Fruit fly (Drosophila melanogaster) whole organism, embryonic: ENCODE results near the gene ps.

ENCODE experiments used
- Awh ChIP-seq: fragments of 200-800 bp; sonication (Bioruptor generic); IDR thresholded peaks from 2 replicates; pipeline ENCODE4, ENCODE4 v1.3.6; 2022; ENCODE audit warnings: missing biosample characterization, missing genetic modification characterization
- Bdp1 ChIP-seq: fragments of 200-800 bp; sonication (Bioruptor generic); optimal IDR thresholded peaks from 3 replicates; lab custom pipeline; 2016; ENCODE audit warnings: missing biosample characterization, missing genetic modification characterization
- BtbVII ChIP-seq: fragments of 200-800 bp; sonication (Bioruptor generic); optimal IDR thresholded peaks from 3 replicates; lab custom pipeline; 2017; ENCODE audit warnings: missing biosample characterization, mild to moderate bottlenecking, missing genetic modification characterization
- C15 ChIP-seq: fragments of 200-800 bp; sonication (Bioruptor generic); IDR thresholded peaks from 3 replicates; pipeline ENCODE4 v1.3.6; 2022; ENCODE audit warnings: missing biosample characterization, missing genetic modification characterization
- CG10654 ChIP-seq: fragments of 200-800 bp; sonication (Bioruptor generic); optimal IDR thresholded peaks from 2 replicates; lab custom pipeline; 2016; ENCODE audit warnings: missing biosample characterization, missing genetic modification characterization
- CG13296 ChIP-seq: fragments of 200-800 bp; sonication (Bioruptor generic); optimal IDR thresholded peaks from 3 replicates; lab custom pipeline; 2018; ENCODE audit warnings: missing biosample characterization, mild to moderate bottlenecking, missing genetic modification characterization
- CG15514 ChIP-seq: fragments of 200-800 bp; sonication (Bioruptor generic); optimal IDR thresholded peaks from 3 replicates; lab custom pipeline; 2017; ENCODE audit warnings: missing biosample characterization, missing genetic modification characterization, mild to moderate bottlenecking, moderate library complexity, missing genetic modification reagents
- CG16779 ChIP-seq: fragments of 200-800 bp; sonication (Bioruptor generic); IDR thresholded peaks from 2 replicates; pipeline ENCODE4 v1.3.6; 2022; ENCODE audit warnings: missing biosample characterization, missing genetic modification characterization
- CG17328 ChIP-seq: fragments of 200-800 bp; sonication (Bioruptor generic); IDR thresholded peaks from 2 replicates; pipeline ENCODE4 v1.3.6; 2022; ENCODE audit warnings: missing biosample characterization, missing genetic modification characterization
- CG1792 ChIP-seq: fragments of 200-800 bp; sonication (Bioruptor generic); optimal IDR thresholded peaks from 2 replicates; lab custom pipeline; 2016; ENCODE audit warnings: missing biosample characterization, missing genetic modification characterization
- CG2120 ChIP-seq: fragments of 200-800 bp; sonication (Bioruptor generic); optimal IDR thresholded peaks from 3 replicates; lab custom pipeline; 2016; ENCODE audit warnings: missing biosample characterization, missing genetic modification characterization
- CG2199 ChIP-seq: fragments of 200-800 bp; sonication (Bioruptor generic); IDR thresholded peaks from 3 replicates; pipeline ENCODE4 v1.3.6; 2022; ENCODE audit warnings: missing biosample characterization, missing genetic modification characterization
- CG31224 ChIP-seq: fragments of 200-800 bp; sonication (Bioruptor generic); IDR thresholded peaks from 2 replicates; pipeline ENCODE4 v1.3.6; 2022; ENCODE audit warnings: missing biosample characterization, missing genetic modification characterization
- CG4617 ChIP-seq: fragments of 200-800 bp; sonication (Bioruptor generic); optimal IDR thresholded peaks from 3 replicates; lab custom pipeline; 2016; ENCODE audit warnings: missing biosample characterization, missing genetic modification characterization, borderline replicate concordance
- CG6175 ChIP-seq: fragments of 200-800 bp; sonication (Bioruptor generic); IDR thresholded peaks from 3 replicates; pipeline ENCODE4 v1.3.6; 2022; ENCODE audit warnings: missing biosample characterization, missing genetic modification characterization
- CG7357 ChIP-seq: fragments of 200-800 bp; sonication (Bioruptor generic); IDR thresholded peaks from 3 replicates; pipeline ENCODE4 v1.3.6; 2022; ENCODE audit warnings: missing biosample characterization, missing genetic modification characterization
- CG7745 ChIP-seq: fragments of 200-800 bp; sonication (Bioruptor generic); optimal IDR thresholded peaks from 2 replicates; lab custom pipeline; 2018; ENCODE audit warnings: missing biosample characterization, mild to moderate bottlenecking, missing genetic modification characterization, moderate library complexity
- CG7786 ChIP-seq: fragments of 200-800 bp; sonication (Bioruptor generic); optimal IDR thresholded peaks from 2 replicates; lab custom pipeline; 2016; ENCODE audit warnings: missing biosample characterization, missing genetic modification characterization
- CG8089 ChIP-seq: fragments of 200-800 bp; sonication (Bioruptor generic); optimal IDR thresholded peaks from 3 replicates; lab custom pipeline; 2016; ENCODE audit warnings: missing biosample characterization, missing genetic modification characterization
- CG8478 ChIP-seq: fragments of >200 bp; optimal IDR thresholded peaks from 2 replicates; lab custom pipeline; 2018
- CG9817 ChIP-seq: fragments of 200-800 bp; sonication (Bioruptor generic); optimal IDR thresholded peaks from 2 replicates; lab custom pipeline; 2018; ENCODE audit warnings: missing biosample characterization, mild to moderate bottlenecking, missing genetic modification characterization, moderate library complexity
- CHES-1-like ChIP-seq: fragments of 200-800 bp; sonication (Bioruptor generic); optimal IDR thresholded peaks from 2 replicates; lab custom pipeline; 2016; ENCODE audit warnings: missing biosample characterization, missing genetic modification characterization
- Dad ChIP-seq: fragments of 200-800 bp; sonication (Bioruptor generic); optimal IDR thresholded peaks from 3 replicates; lab custom pipeline; 2016; ENCODE audit warnings: missing biosample characterization, missing genetic modification characterization
- Deaf1 ChIP-seq: fragments of 200-800 bp; optimal IDR thresholded peaks from 3 replicates; lab custom pipeline; 2019; ENCODE audit warnings: missing biosample characterization, mild to moderate bottlenecking, missing genetic modification characterization, moderate library complexity
- Dek ChIP-seq: fragments of 200-800 bp; sonication (Bioruptor generic); optimal IDR thresholded peaks from 3 replicates; lab custom pipeline; 2019; ENCODE audit warnings: missing biosample characterization, mild to moderate bottlenecking, missing genetic modification characterization, moderate library complexity
- Dip2 ChIP-seq: fragments of 200-800 bp; sonication (Bioruptor generic); IDR thresholded peaks from 2 replicates; pipeline ENCODE4 v1.3.6; 2022; ENCODE audit warnings: missing biosample characterization, missing genetic modification characterization
- Dp ChIP-seq: fragments of 200-800 bp; sonication (Bioruptor generic); optimal IDR thresholded peaks from 2 replicates; lab custom pipeline; 2018; ENCODE audit warnings: missing biosample characterization, mild to moderate bottlenecking, missing genetic modification characterization, moderate library complexity
- E2f2 ChIP-seq: fragments of 200-800 bp; sonication (Bioruptor generic); IDR thresholded peaks from 2 replicates; pipeline ENCODE4 v1.3.6; 2022; ENCODE audit warnings: missing biosample characterization, missing genetic modification characterization
- Gsc ChIP-seq: fragments of 200-800 bp; sonication (Bioruptor generic); IDR thresholded peaks from 2 replicates; pipeline ENCODE4 v1.3.6; 2022; ENCODE audit warnings: missing biosample characterization, missing genetic modification characterization
- HLH4C ChIP-seq: fragments of 200-800 bp; sonication (Bioruptor generic); IDR thresholded peaks from 3 replicates; pipeline ENCODE4 v1.3.6; 2022; ENCODE audit warnings: missing biosample characterization, missing genetic modification characterization; ENCODE audit not compliant: partially characterized antibody
- Rx ChIP-seq: fragments of 200-800 bp; sonication (Bioruptor generic); IDR thresholded peaks from 2 replicates; pipeline ENCODE4 v1.3.6; 2022; ENCODE audit warnings: missing biosample characterization, missing genetic modification characterization
- Vsx1 ChIP-seq: fragments of 200-800 bp; sonication (Bioruptor generic); optimal IDR thresholded peaks from 2 replicates; lab custom pipeline; 2017; ENCODE audit warnings: missing biosample characterization, mild to moderate bottlenecking, missing genetic modification characterization, missing genetic modification reagents
- Xbp1 ChIP-seq: fragments of 200-800 bp; sonication (Bioruptor generic); optimal IDR thresholded peaks from 3 replicates; lab custom pipeline; 2016; ENCODE audit warnings: missing biosample characterization, mild to moderate bottlenecking, missing genetic modification characterization
- chm ChIP-seq: fragments of 200-800 bp; sonication (Bioruptor generic); IDR thresholded peaks from 2 replicates; pipeline ENCODE4 v1.3.6; 2022; ENCODE audit warnings: missing biosample characterization, missing genetic modification characterization
- crc ChIP-seq: fragments of 200-800 bp; sonication (Bioruptor generic); optimal IDR thresholded peaks from 2 replicates; lab custom pipeline; 2016; ENCODE audit warnings: missing biosample characterization, missing genetic modification characterization
- cwo ChIP-seq: fragments of 200-800 bp; sonication (Bioruptor generic); optimal IDR thresholded peaks from 3 replicates; lab custom pipeline; 2017; ENCODE audit warnings: missing biosample characterization, missing genetic modification characterization, mild to moderate bottlenecking, moderate library complexity, missing genetic modification reagents
- da ChIP-seq: fragments of 200-800 bp; sonication (Bioruptor generic); optimal IDR thresholded peaks from 2 replicates; lab custom pipeline; 2016; ENCODE audit warnings: missing biosample characterization, missing genetic modification characterization
- dm ChIP-seq: fragments of 200-800 bp; sonication (Bioruptor generic); optimal IDR thresholded peaks from 3 replicates; lab custom pipeline; 2016; ENCODE audit warnings: missing biosample characterization, missing genetic modification characterization
- maf-S ChIP-seq: fragments of 200-800 bp; sonication (Bioruptor generic); optimal IDR thresholded peaks from 2 replicates; lab custom pipeline; 2016; ENCODE audit warnings: missing biosample characterization, missing genetic modification characterization
- mirr ChIP-seq: fragments of 200-800 bp; sonication (Bioruptor generic); optimal IDR thresholded peaks from 3 replicates; lab custom pipeline; 2018; ENCODE audit warnings: missing biosample characterization, mild to moderate bottlenecking, missing genetic modification characterization
- nom ChIP-seq: fragments of 200-800 bp; sonication (Bioruptor generic); optimal IDR thresholded peaks from 2 replicates; lab custom pipeline; 2017; ENCODE audit warnings: missing biosample characterization, missing genetic modification characterization, mild to moderate bottlenecking, moderate library complexity, missing genetic modification reagents
- pb ChIP-seq: fragments of 200-800 bp; sonication (Bioruptor generic); optimal IDR thresholded peaks from 3 replicates; lab custom pipeline; 2016; ENCODE audit warnings: missing biosample characterization, missing genetic modification characterization
- psq ChIP-seq: fragments of 200-800 bp; sonication (Bioruptor generic); optimal IDR thresholded peaks from 2 replicates; lab custom pipeline; 2017; ENCODE audit warnings: missing biosample characterization, missing genetic modification characterization
- sc ChIP-seq, 3 experiments: fragments of >200 bp in 2 of 3; fragments of 200-800 bp in 1 of 3; sonication (Bioruptor generic) in 1 of 3; optimal IDR thresholded peaks; 2 replicates in 2 of 3; 3 replicates in 1 of 3; lab custom pipeline; 2017; ENCODE audit warnings: mild to moderate bottlenecking in 1 of 3, missing biosample characterization in 1 of 3, missing genetic modification characterization in 1 of 3, missing genetic modification reagents in 1 of 3
- sisA ChIP-seq: fragments of 200-800 bp; sonication (Bioruptor generic); IDR thresholded peaks from 2 replicates; pipeline ENCODE4 v1.3.6; 2022; ENCODE audit warnings: missing biosample characterization, missing genetic modification characterization
- tio ChIP-seq: fragments of 200-800 bp; sonication (Bioruptor generic); optimal IDR thresholded peaks from 2 replicates; lab custom pipeline; 2017; ENCODE audit warnings: missing biosample characterization, missing genetic modification characterization, inconsistent platforms
- ttk ChIP-seq: fragments of 200-800 bp; sonication (Bioruptor generic); IDR thresholded peaks from 2 replicates; pipeline ENCODE4 v2.1.2; 2022; ENCODE audit warnings: missing biosample characterization, missing genetic modification characterization
- tx ChIP-seq: fragments of 200-800 bp; sonication (Bioruptor generic); optimal IDR thresholded peaks from 2 replicates; lab custom pipeline; 2016; ENCODE audit warnings: missing biosample characterization, missing genetic modification characterization
- vvl ChIP-seq: fragments of 200-800 bp; sonication (Bioruptor generic); IDR thresholded peaks from 2 replicates; pipeline ENCODE4 v1.3.6; 2022; ENCODE audit warnings: missing biosample characterization, missing genetic modification characterization
- wor ChIP-seq: fragments of 200-800 bp; sonication (Bioruptor generic); IDR thresholded peaks from 2 replicates; pipeline ENCODE4 v1.3.6; 2022; ENCODE audit warnings: missing biosample characterization, missing genetic modification characterization
- zen ChIP-seq: fragments of 200-800 bp; sonication (Bioruptor generic); optimal IDR thresholded peaks from 3 replicates; lab custom pipeline; 2018; ENCODE audit warnings: missing biosample characterization, mild to moderate bottlenecking, missing genetic modification characterization, moderate library complexity

ps gene

DNA sequence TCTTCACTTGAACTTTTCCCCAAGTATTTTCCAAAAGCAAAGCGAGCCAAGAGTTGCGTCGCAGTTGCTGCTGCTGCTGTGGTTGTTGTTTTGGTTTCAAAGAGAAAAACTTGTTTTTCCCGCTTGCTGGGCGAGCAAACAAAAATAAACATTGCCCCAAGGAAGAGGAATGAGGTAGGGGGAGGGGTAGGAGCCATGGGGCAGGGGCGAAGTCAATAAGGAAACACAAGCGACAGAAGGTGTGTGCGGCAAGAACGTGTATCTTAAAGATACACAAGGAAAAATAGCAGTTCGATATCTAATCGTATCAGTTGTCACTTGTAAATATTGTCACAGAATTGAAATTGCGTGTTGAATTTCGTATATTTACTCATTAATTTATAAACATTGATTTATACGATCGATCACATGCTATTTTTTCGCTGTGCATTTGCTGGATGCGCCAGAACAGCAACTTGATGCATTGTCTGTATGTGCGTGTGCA lies 24.2 kb upstream of the ps start (continued):
- TF ChIP-seq CG10654 (GFP tag; lab: Kevin White, UChicago), result peak; percentile 70
- TF ChIP-seq CG7745 (tag; lab: Kevin White, UChicago), result peak; percentile 75
- peak; percentile 93 for TF ChIP-seq nom (GFP tag; lab: Kevin White, UChicago)
- TF ChIP-seq dm (GFP tag; lab: Kevin White, UChicago), result no peak
- no peak for TF ChIP-seq CG8478 (lab: Kevin White, UChicago)
- peak; percentile 42; the same call in 1 of the 2 replicates for TF ChIP-seq CG31224 (GFP tag; lab: Robert Waterston, UW)
- peak; percentile 58 for TF ChIP-seq Vsx1 (GFP tag; lab: Kevin White, UChicago)
- TF ChIP-seq BtbVII, result peak; percentile 83
- no peak for TF ChIP-seq CG1792 (GFP tag; lab: Kevin White, UChicago)
- no peak for TF ChIP-seq Deaf1 (tag; lab: Kevin White, UChicago)
- no peak for TF ChIP-seq HLH4C (GFP tag; lab: Robert Waterston, UW)
- TF ChIP-seq crc (GFP tag; lab: Kevin White, UChicago), result peak; percentile 15
- peak; percentile 75 for TF ChIP-seq vvl (GFP tag; lab: Robert Waterston, UW)
- peak; percentile 57 for TF ChIP-seq Xbp1 (GFP tag; lab: Kevin White, UChicago)
- no peak for TF ChIP-seq Dp (GFP tag; lab: Kevin White, UChicago)
- TF ChIP-seq pb (GFP tag; lab: Kevin White, UChicago), result no peak
- 0 out of 3 replicates have a peak, but pooled peaks have one; percentile 18 for TF ChIP-seq CG2199 (GFP tag; lab: Robert Waterston, UW)
- 0 out of 2 replicates have a peak, but pooled peaks have one; percentile 24 for TF ChIP-seq CG16779 (GFP tag; lab: Robert Waterston, UW)
- TF ChIP-seq CG17328 (GFP tag; lab: Robert Waterston, UW), result peak; percentile 76
- no peak for TF ChIP-seq CG2120 (GFP tag; lab: Kevin White, UChicago)
- no peak for TF ChIP-seq CHES-1-like (GFP tag; lab: Kevin White, UChicago)
- no peak for TF ChIP-seq CG7357 (GFP tag; lab: Robert Waterston, UW)
- TF ChIP-seq wor (GFP tag; lab: Robert Waterston, UW), result no peak
- TF ChIP-seq mirr (GFP tag; lab: Kevin White, UChicago), result peak; percentile 72
- peak; percentile 13 for TF ChIP-seq CG8089
- peak; percentile 36; the same call in 1 of the 2 replicates for TF ChIP-seq Rx (GFP tag; lab: Robert Waterston, UW)
- 0 out of 3 replicates have a peak, but pooled peaks have one; percentile 6 for TF ChIP-seq C15 (GFP tag; lab: Robert Waterston, UW)
- TF ChIP-seq Gsc (GFP tag; lab: Robert Waterston, UW), result no peak
- TF ChIP-seq da (GFP tag; lab: Kevin White, UChicago), result no peak
- peak; percentile 66; the same call in 1 of the 2 replicates for TF ChIP-seq Awh (GFP tag; lab: Robert Waterston, UW)
- peak; percentile 14 for TF ChIP-seq CG4617 (GFP tag; lab: Kevin White, UChicago)
- TF ChIP-seq CG6175 (GFP tag; lab: Robert Waterston, UW), result no peak; the same call in 2 of the 3 replicates
- TF ChIP-seq CG15514 (GFP tag; lab: Kevin White, UChicago), result peak; percentile 48
- TF ChIP-seq tio (GFP tag; lab: Kevin White, UChicago), result peak; percentile 28
- peak; percentile 36 for TF ChIP-seq Dek (tag; lab: Kevin White, UChicago)
- peak; percentile 33 for TF ChIP-seq CG9817 (tag; lab: Kevin White, UChicago)
- no peak for TF ChIP-seq psq (GFP tag; lab: Kevin White, UChicago)
- TF ChIP-seq sisA (GFP tag; lab: Robert Waterston, UW), result peak; percentile 58
- no peak for TF ChIP-seq Dip2 (GFP tag; lab: Robert Waterston, UW)
- no peak for TF ChIP-seq CG7786 (GFP tag; lab: Kevin White, UChicago)
- no peak for TF ChIP-seq maf-S (GFP tag; lab: Kevin White, UChicago)
- no peak for TF ChIP-seq sc (optimal IDR thresholded peaks at IDR 0.05; lab: Kevin White, UChicago)
- peak; percentile 73 for TF ChIP-seq sc (GFP tag; optimal IDR thresholded peaks at IDR 0.05; lab: Kevin White, UChicago)
- peak; percentile 47 for TF ChIP-seq E2f2 (GFP tag; lab: Robert Waterston, UW)
- peak; percentile 54; the same call in 1 of the 2 replicates for TF ChIP-seq ttk
- TF ChIP-seq tx, result no peak
- TF ChIP-seq cwo (GFP tag; lab: Kevin White, UChicago), result peak; percentile 44
- TF ChIP-seq chm (GFP tag; lab: Robert Waterston, UW), result peak; percentile 78
- peak; percentile 55 for TF ChIP-seq CG13296 (GFP tag; lab: Kevin White, UChicago)
- TF ChIP-seq Dad (GFP tag; lab: Kevin White, UChicago), result peak; percentile 17
- peak; percentile 50 for TF ChIP-seq zen
- peak; percentile 33 for TF ChIP-seq Bdp1 (GFP tag; lab: Kevin White, UChicago)
